Worm (Caenorhabditis elegans) whole organism, late embryonic: ENCODE results near the gene gly-14.

Experiments used
- T23F11.4 ChIP-seq: fragments of 200-800 bp; sonication (Bioruptor generic); optimal IDR thresholded peaks from 2 replicates; lab custom pipeline; 2018; ENCODE audit warnings: mild to moderate bottlenecking, missing genetic modification characterization, missing compliant biosample characterization
- Y22D7AL.16 ChIP-seq: sonication (generic microtip); optimal IDR thresholded peaks from 2 replicates; lab custom pipeline; 2016; ENCODE audit warnings: missing genetic modification characterization, missing compliant biosample characterization
- ahr-1 ChIP-seq: sonication (generic microtip); optimal IDR thresholded peaks from 2 replicates; lab custom pipeline; 2016; ENCODE audit warnings: missing genetic modification characterization, missing compliant biosample characterization
- ama-1 ChIP-seq: fragments of 150-350 bp; optimal IDR thresholded peaks from 2 replicates; lab custom pipeline; 2014
- ceh-18 ChIP-seq: sonication (generic microtip); optimal IDR thresholded peaks from 2 replicates; lab custom pipeline; 2016; ENCODE audit warnings: missing genetic modification characterization, missing compliant biosample characterization
- ceh-19 ChIP-seq: fragments of 200-800 bp; sonication (Bioruptor generic); optimal IDR thresholded peaks from 2 replicates; lab custom pipeline; 2018; ENCODE audit warnings: mild to moderate bottlenecking, missing genetic modification characterization, missing compliant biosample characterization
- ceh-22 ChIP-seq: sonication (generic microtip); optimal IDR thresholded peaks from 2 replicates; lab custom pipeline; 2017; ENCODE audit warnings: missing biosample characterization, missing genetic modification characterization
- ceh-24 ChIP-seq: sonication (generic microtip); optimal IDR thresholded peaks from 2 replicates; lab custom pipeline; 2016; ENCODE audit warnings: mild to moderate bottlenecking, missing genetic modification characterization, missing compliant biosample characterization
- ceh-30 ChIP-seq: fragments of 150-350 bp; optimal IDR thresholded peaks from 2 replicates; lab custom pipeline; 2014; ENCODE audit warnings: missing biosample characterization, missing genetic modification characterization
- ceh-34 ChIP-seq: sonication (generic microtip); optimal IDR thresholded peaks from 2 replicates; lab custom pipeline; 2016; ENCODE audit warnings: mild to moderate bottlenecking, missing genetic modification characterization, missing compliant biosample characterization
- che-1 ChIP-seq: sonication (generic microtip); optimal IDR thresholded peaks from 2 replicates; lab custom pipeline; 2016; ENCODE audit warnings: mild to moderate bottlenecking, missing genetic modification characterization, missing compliant biosample characterization
- dmd-4 ChIP-seq: sonication (generic microtip); optimal IDR thresholded peaks from 2 replicates; lab custom pipeline; 2016; ENCODE audit warnings: borderline replicate concordance, missing genetic modification characterization, missing compliant biosample characterization
- elt-2 ChIP-seq: sonication (generic microtip); optimal IDR thresholded peaks from 2 replicates; lab custom pipeline; 2016; ENCODE audit warnings: missing genetic modification reagents, missing genetic modification characterization, missing compliant biosample characterization
- elt-4 ChIP-seq: sonication (generic microtip); optimal IDR thresholded peaks from 2 replicates; lab custom pipeline; 2016; ENCODE audit warnings: missing genetic modification characterization, missing compliant biosample characterization
- ets-4 ChIP-seq: sonication (generic microtip); optimal IDR thresholded peaks from 2 replicates; lab custom pipeline; 2016; ENCODE audit warnings: missing genetic modification characterization, missing compliant biosample characterization
- eyg-1 ChIP-seq: sonication (generic microtip); optimal IDR thresholded peaks from 2 replicates; lab custom pipeline; 2016; ENCODE audit warnings: missing genotype, missing genetic modification characterization, missing compliant biosample characterization
- fax-1 ChIP-seq: sonication (generic microtip); optimal IDR thresholded peaks from 2 replicates; lab custom pipeline; 2016; ENCODE audit warnings: missing genotype, missing genetic modification characterization, missing compliant biosample characterization
- fkh-6 ChIP-seq: sonication (generic microtip); optimal IDR thresholded peaks from 2 replicates; lab custom pipeline; 2016; ENCODE audit warnings: missing genetic modification characterization, missing compliant biosample characterization
- gmeb-2 ChIP-seq: sonication (generic microtip); optimal IDR thresholded peaks from 2 replicates; lab custom pipeline; 2016; ENCODE audit warnings: missing genetic modification characterization, inconsistent platforms, missing compliant biosample characterization
- hlh-15 ChIP-seq: sonication (generic microtip); optimal IDR thresholded peaks from 2 replicates; lab custom pipeline; 2016; ENCODE audit warnings: missing genetic modification characterization, missing compliant biosample characterization
- hlh-8 ChIP-seq: sonication (generic microtip); optimal IDR thresholded peaks from 2 replicates; lab custom pipeline; 2016; ENCODE audit warnings: missing genotype, missing genetic modification characterization, missing compliant biosample characterization
- lin-11 ChIP-seq: fragments of 200-800 bp; sonication (Bioruptor generic); optimal IDR thresholded peaks from 2 replicates; lab custom pipeline; 2018; ENCODE audit warnings: mild to moderate bottlenecking, missing genetic modification characterization, missing compliant biosample characterization
- madf-2 ChIP-seq: sonication (generic microtip); optimal IDR thresholded peaks from 2 replicates; lab custom pipeline; 2017; ENCODE audit warnings: missing genetic modification characterization, missing compliant biosample characterization
- mec-3 ChIP-seq: sonication (generic microtip); optimal IDR thresholded peaks from 2 replicates; lab custom pipeline; 2016; ENCODE audit warnings: borderline replicate concordance, missing genetic modification characterization, missing compliant biosample characterization
- nfya-1 ChIP-seq: sonication (generic microtip); optimal IDR thresholded peaks from 2 replicates; lab custom pipeline; 2017; ENCODE audit warnings: missing genetic modification characterization, mild to moderate bottlenecking, missing compliant biosample characterization, antibody characterized with exemption, moderate library complexity
- nhr-232 ChIP-seq: sonication (generic microtip); optimal IDR thresholded peaks from 2 replicates; lab custom pipeline; 2016; ENCODE audit warnings: missing genetic modification characterization, missing compliant biosample characterization
- npax-4 ChIP-seq: sonication (generic microtip); optimal IDR thresholded peaks from 2 replicates; lab custom pipeline; 2016; ENCODE audit warnings: missing genetic modification characterization, missing compliant biosample characterization
- pag-3 ChIP-seq: sonication (generic microtip); optimal IDR thresholded peaks from 2 replicates; lab custom pipeline; 2016; ENCODE audit warnings: missing compliant biosample characterization, missing genetic modification characterization, borderline replicate concordance
- pat-9 ChIP-seq: fragments of 200-800 bp; sonication (Bioruptor generic); optimal IDR thresholded peaks from 2 replicates; lab custom pipeline; 2018; ENCODE audit warnings: mild to moderate bottlenecking, missing genetic modification characterization, moderate library complexity, missing compliant biosample characterization
- pax-1 ChIP-seq: fragments of 150-350 bp; optimal IDR thresholded peaks from 2 replicates; lab custom pipeline; 2014; ENCODE audit warnings: missing biosample characterization, missing genetic modification characterization
- pha-2 ChIP-seq: sonication (generic microtip); optimal IDR thresholded peaks from 2 replicates; lab custom pipeline; 2017; ENCODE audit warnings: mild to moderate bottlenecking, missing genetic modification characterization, missing compliant biosample characterization
- ref-2 ChIP-seq: sonication (generic microtip); optimal IDR thresholded peaks from 2 replicates; lab custom pipeline; 2016; ENCODE audit warnings: missing genetic modification characterization, missing compliant biosample characterization
- rnt-1 ChIP-seq: sonication (generic microtip); optimal IDR thresholded peaks from 2 replicates; lab custom pipeline; 2016; ENCODE audit warnings: missing genetic modification characterization, missing compliant biosample characterization
- sdc-2 ChIP-seq: sonication (generic microtip); optimal IDR thresholded peaks from 2 replicates; lab custom pipeline; 2016; ENCODE audit warnings: missing genotype, missing genetic modification characterization, missing compliant biosample characterization
- syd-9 ChIP-seq: sonication (generic microtip); optimal IDR thresholded peaks from 2 replicates; lab custom pipeline; 2016; ENCODE audit warnings: mild to moderate bottlenecking, missing genetic modification characterization, moderate library complexity, missing compliant biosample characterization
- tbx-7 ChIP-seq: sonication (generic microtip); optimal IDR thresholded peaks from 2 replicates; lab custom pipeline; 2016; ENCODE audit warnings: missing genotype, missing genetic modification characterization, missing compliant biosample characterization
- ttx-3 ChIP-seq: sonication (generic microtip); optimal IDR thresholded peaks from 2 replicates; lab custom pipeline; 2016; ENCODE audit warnings: missing genetic modification reagents, missing genetic modification characterization, missing compliant biosample characterization
- unc-55 ChIP-seq: sonication (generic microtip); optimal IDR thresholded peaks from 2 replicates; lab custom pipeline; 2017; ENCODE audit warnings: missing biosample characterization, missing genetic modification reagents, missing genetic modification characterization
- unc-86 ChIP-seq: sonication (generic microtip); optimal IDR thresholded peaks from 2 replicates; lab custom pipeline; 2016; ENCODE audit warnings: missing genetic modification characterization, missing compliant biosample characterization
- zip-5 ChIP-seq: sonication (generic microtip); optimal IDR thresholded peaks from 2 replicates; lab custom pipeline; 2016; ENCODE audit warnings: missing genetic modification characterization, missing compliant biosample characterization

gly-14 gene

ce11 chrIII:3499850-3500249 is 6.8 kb upstream of the gly-14 start (continued):
- TF ChIP-seq ttx-3 (tag; lab: Kevin White, UChicago): peak; percentile 98
- no peak for TF ChIP-seq ama-1 (lab: Kevin White, UChicago)
- peak; percentile 99 for TF ChIP-seq eyg-1 (tag; lab: Kevin White, UChicago)
- peak; percentile 96 for TF ChIP-seq gmeb-2 (tag; lab: Kevin White, UChicago)
- TF ChIP-seq unc-55: no peak
- TF ChIP-seq fkh-6 (tag; lab: Kevin White, UChicago): peak; percentile 97
- TF ChIP-seq unc-86 (tag; lab: Kevin White, UChicago): peak; percentile 100
- peak; percentile 85 for TF ChIP-seq lin-11
- peak; percentile 83 for TF ChIP-seq che-1 (tag; lab: Kevin White, UChicago)
- peak; percentile 92 for TF ChIP-seq ceh-24 (tag; lab: Kevin White, UChicago)
- peak; percentile 92 for TF ChIP-seq T23F11.4 (GFP tag; lab: Kevin White, UChicago)
- TF ChIP-seq fax-1 (tag; lab: Kevin White, UChicago): peak; percentile 99
- TF ChIP-seq ets-4 (tag; lab: Kevin White, UChicago): peak; percentile 100
- peak; percentile 79 for TF ChIP-seq pat-9 (tag; lab: Kevin White, UChicago)
- peak; percentile 100 for TF ChIP-seq dmd-4 (tag; lab: Kevin White, UChicago)
- peak; percentile 100 for TF ChIP-seq ahr-1 (tag; lab: Kevin White, UChicago)
- TF ChIP-seq ceh-19: peak; percentile 98
- peak; percentile 96 for TF ChIP-seq Y22D7AL.16
- TF ChIP-seq ceh-22 (tag; lab: Kevin White, UChicago): no peak
- TF ChIP-seq zip-5 (tag; lab: Kevin White, UChicago): peak; percentile 100
- TF ChIP-seq pax-1 (tag; lab: Kevin White, UChicago): no peak
- TF ChIP-seq nhr-232: peak; percentile 94
- peak; percentile 98 for TF ChIP-seq syd-9
- TF ChIP-seq pha-2: peak; percentile 90
- peak; percentile 93 for TF ChIP-seq sdc-2
- peak; percentile 98 for TF ChIP-seq hlh-15 (tag; lab: Kevin White, UChicago)
- peak; percentile 100 for TF ChIP-seq pag-3 (tag; lab: Kevin White, UChicago)
- peak; percentile 97 for TF ChIP-seq ceh-18 (tag; lab: Kevin White, UChicago)
- TF ChIP-seq ceh-30 (tag; lab: Kevin White, UChicago): no peak
- peak; percentile 100 for TF ChIP-seq elt-2 (tag; lab: Kevin White, UChicago)
- TF ChIP-seq rnt-1 (tag; lab: Kevin White, UChicago): peak; percentile 100
- TF ChIP-seq hlh-8 (tag; lab: Kevin White, UChicago): peak; percentile 100
- TF ChIP-seq mec-3 (tag; lab: Kevin White, UChicago): peak; percentile 100

ce11 chrIII:3498957-3499356 is 5.9 kb upstream of the gly-14 start, which contains the start of gene M01F1.9:
M01F1.9 (minus strand) TSS chrIII:3499057.
- TF ChIP-seq npax-4 (tag; lab: Kevin White, UChicago): no peak
- no peak for TF ChIP-seq ref-2 (tag; lab: Kevin White, UChicago)
- TF ChIP-seq elt-4: no peak
- no peak for TF ChIP-seq ets-4 (tag; lab: Kevin White, UChicago)
- TF ChIP-seq elt-2 (tag; lab: Kevin White, UChicago): no peak
- no peak for TF ChIP-seq ceh-34
- TF ChIP-seq madf-2 (tag; lab: Kevin White, UChicago): no peak
- no peak for TF ChIP-seq syd-9
- TF ChIP-seq ceh-18 (tag; lab: Kevin White, UChicago): no peak
- TF ChIP-seq nfya-1 (tag; lab: Kevin White, UChicago): no peak
- TF ChIP-seq che-1 (tag; lab: Kevin White, UChicago): no peak
- TF ChIP-seq ceh-24 (tag; lab: Kevin White, UChicago): no peak
- no peak for TF ChIP-seq hlh-15 (tag; lab: Kevin White, UChicago)
- no peak for TF ChIP-seq gmeb-2 (tag; lab: Kevin White, UChicago)
- TF ChIP-seq lin-11: no peak
- no peak for TF ChIP-seq pat-9 (tag; lab: Kevin White, UChicago)

ce11 chrIII:3488224-3488623 is 4.8 kb downstream of the gly-14 start, which contains the start of gene C34C12.7:
C34C12.7 (minus strand) TSS chrIII:3488341.
- TF ChIP-seq tbx-7 (tag; lab: Kevin White, UChicago) (no peak), mec-3 (tag; lab: Kevin White, UChicago) (no peak), gmeb-2 (tag; lab: Kevin White, UChicago) (no peak)
